Fruit fly (Drosophila melanogaster): Measurements from ENCODE around the gene CG5953.

The CG5953 gene

DNA sequence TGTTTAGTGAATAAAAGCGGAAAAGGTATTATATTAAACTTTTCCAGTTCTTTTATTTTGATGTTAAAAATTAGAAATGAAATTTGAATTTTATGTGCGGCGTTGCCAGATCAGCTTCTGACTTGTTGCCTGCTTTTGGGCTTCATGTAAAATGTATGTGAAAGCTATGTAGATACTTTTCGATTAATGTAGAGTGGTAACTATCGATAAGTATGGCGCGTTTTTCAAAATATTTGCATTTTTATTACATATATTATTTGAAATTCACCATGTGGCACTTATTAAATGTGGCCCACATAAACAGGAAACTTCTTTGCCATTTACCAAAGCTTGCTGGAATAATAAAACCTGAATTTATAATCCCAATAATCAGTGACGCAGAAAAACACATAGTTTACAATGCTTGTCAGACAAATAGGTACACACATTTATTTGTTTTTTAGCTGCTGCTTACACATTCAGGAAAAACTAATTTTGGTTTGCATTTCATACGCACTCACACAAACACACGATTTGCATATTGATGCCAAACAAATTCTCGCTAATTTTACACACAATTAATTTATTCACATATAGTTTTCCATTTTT is 24.9 kb downstream of the CG5953 start:
- TF ChIP-seq psq (optimal IDR thresholded peaks at IDR 0.05): no peak
- TF ChIP-seq insv (optimal IDR thresholded peaks at IDR 0.05): no peak

DNA sequence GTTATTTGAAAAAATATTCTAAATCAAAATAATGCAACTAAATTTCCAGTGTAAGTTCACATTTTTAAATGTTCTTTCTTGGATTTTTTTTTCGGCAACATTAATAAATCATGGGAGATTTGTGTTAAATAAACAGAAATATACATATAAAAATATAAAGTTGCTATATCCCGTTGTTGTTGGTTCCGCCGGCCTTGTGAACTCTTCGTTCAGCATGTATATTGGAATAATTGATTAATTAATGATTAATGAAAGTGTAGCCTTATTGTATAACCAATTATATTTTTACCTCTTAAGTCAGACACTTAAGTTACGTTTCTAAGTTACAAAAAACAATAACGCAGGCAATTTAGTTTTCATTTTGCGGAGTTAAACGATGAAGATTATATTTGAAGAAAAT is 25.5 kb downstream of the CG5953 start:
- no peak for TF ChIP-seq Myc (optimal IDR thresholded peaks at IDR 0.05)
- TF ChIP-seq Sin3A (optimal IDR thresholded peaks at IDR 0.05): no peak
- TF ChIP-seq h (optimal IDR thresholded peaks at IDR 0.05): no peak
- no peak for TF ChIP-seq ttk (optimal IDR thresholded peaks at IDR 0.05)
- TF ChIP-seq psq (optimal IDR thresholded peaks at IDR 0.05): no peak
- TF ChIP-seq insv (optimal IDR thresholded peaks at IDR 0.05): no peak

DNA sequence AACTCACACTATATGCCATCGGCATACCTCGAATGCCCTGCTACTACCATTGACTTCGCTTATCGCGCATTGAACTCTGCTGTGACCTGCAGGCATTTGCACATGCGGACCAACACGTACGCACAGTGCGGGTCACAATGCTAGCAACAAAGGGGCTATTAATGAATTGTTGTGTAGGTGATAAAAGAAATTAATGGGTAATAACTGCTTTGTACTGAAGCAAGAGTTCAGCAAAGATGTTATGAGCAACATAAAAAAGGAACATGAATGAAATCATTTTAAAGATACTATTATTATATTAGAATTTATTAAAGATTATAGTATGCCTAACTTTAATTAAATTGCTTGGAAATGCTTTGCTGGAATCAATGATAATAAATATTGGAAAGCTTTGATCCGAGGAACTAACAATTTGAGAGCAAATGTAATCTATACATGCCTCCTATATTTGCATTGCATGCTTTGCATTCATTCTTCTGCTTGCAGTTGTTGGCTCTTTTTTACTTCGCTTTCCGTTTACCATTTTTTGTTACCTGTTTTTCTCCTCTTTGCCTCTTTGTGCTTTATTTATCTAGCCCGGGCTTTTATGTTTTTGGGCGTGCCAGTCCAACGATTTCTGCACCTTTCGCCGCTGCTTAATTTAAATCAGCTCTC is 29.7 kb downstream of the CG5953 start:
- TF ChIP-seq psq (optimal IDR thresholded peaks at IDR 0.05) (no peak), ttk (optimal IDR thresholded peaks at IDR 0.05) (no peak), Myc (optimal IDR thresholded peaks at IDR 0.05) (no peak), h (optimal IDR thresholded peaks at IDR 0.05) (no peak)

DNA sequence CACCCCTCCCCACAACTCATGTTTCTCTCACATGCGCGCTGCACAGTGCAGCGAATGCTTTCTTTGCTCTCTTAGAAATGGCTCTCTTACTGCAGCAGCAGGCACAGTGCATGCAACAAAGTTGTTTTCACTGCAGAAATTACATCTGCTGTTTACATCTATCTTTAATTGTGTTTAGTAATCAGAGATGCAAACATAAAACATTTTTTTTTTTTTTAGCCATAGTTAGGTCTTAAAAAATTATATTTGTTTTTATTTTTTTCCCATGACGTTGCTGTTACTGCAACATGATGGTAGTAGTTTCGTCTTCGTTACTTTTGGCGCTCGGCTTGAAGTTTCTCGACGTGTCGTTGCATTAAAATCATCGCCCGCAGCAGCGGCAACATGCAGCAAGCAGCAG is 31.3 kb downstream of the CG5953 start:
- no peak for TF ChIP-seq Sin3A (optimal IDR thresholded peaks at IDR 0.05)
- TF ChIP-seq insv (optimal IDR thresholded peaks at IDR 0.05): no peak
- no peak for TF ChIP-seq psq (optimal IDR thresholded peaks at IDR 0.05)
- no peak for TF ChIP-seq Myc (optimal IDR thresholded peaks at IDR 0.05)
- TF ChIP-seq ttk (optimal IDR thresholded peaks at IDR 0.05): no peak
- TF ChIP-seq h (optimal IDR thresholded peaks at IDR 0.05): no peak

DNA sequence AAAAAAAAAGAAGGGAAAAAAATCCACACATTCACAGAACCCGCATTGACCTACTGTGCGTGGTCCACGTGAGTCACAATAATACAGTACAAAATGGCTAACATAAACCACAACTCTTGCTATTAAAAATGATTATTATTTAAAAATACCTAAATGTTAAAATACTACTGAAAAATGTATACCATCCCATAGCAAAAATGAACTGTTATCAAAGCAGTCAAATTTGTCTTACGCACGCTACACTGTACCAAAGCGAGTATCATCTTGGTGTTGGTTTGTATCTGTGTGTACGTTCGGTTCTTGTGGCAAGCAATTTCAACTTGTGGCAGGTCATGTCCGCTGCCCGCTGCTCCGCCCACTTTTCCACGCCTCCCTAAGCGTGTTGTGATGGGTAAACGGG is 32.2 kb downstream of the CG5953 start:
- TF ChIP-seq Myc (optimal IDR thresholded peaks at IDR 0.05) (no peak), psq (optimal IDR thresholded peaks at IDR 0.05) (no peak), h (optimal IDR thresholded peaks at IDR 0.05) (no peak), ttk (optimal IDR thresholded peaks at IDR 0.05) (no peak), Sin3A (optimal IDR thresholded peaks at IDR 0.05) (no peak), insv (optimal IDR thresholded peaks at IDR 0.05) (no peak)

DNA sequence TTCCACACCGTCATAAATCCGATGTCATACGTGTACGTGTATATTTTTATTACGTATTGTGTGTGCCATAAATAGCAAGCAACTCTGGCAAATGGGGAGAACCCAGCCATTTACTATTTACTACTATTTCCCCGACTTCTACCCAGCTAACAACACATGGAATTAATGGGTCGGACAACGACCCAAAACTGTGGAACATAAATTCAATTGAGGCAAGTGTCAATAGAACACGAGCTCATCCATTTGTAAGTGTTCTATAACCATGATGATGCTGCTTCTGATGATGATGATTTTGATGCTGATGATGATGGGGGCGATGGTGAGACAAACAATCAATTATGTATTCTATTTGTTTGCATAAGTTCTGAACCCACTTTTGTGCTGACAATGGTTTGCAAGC is 33.1 kb downstream of the CG5953 start:
- TF ChIP-seq psq (optimal IDR thresholded peaks at IDR 0.05) (no peak), ttk (optimal IDR thresholded peaks at IDR 0.05) (no peak), Myc (optimal IDR thresholded peaks at IDR 0.05) (no peak), Sin3A (optimal IDR thresholded peaks at IDR 0.05) (no peak), insv (optimal IDR thresholded peaks at IDR 0.05) (no peak), h (optimal IDR thresholded peaks at IDR 0.05) (no peak)

DNA sequence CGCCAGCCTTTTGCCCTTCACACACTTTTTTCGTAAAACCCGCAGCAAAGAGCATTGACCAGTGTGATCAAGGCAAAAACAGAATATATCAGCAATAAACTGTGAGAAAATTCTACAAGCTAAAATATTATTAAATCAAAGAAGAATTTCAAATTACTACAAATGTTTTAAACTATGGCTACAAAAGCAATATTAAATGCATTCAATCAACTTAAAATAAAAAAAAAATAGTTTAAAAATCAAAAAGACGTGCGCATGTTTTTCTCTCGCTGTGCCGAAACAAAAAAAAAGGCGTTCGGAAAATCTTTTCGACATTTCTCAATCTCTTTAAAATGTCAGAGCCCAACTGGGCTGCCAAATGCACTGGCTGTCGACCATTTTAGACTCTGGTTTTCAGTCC is 34.6 kb downstream of the CG5953 start:
- TF ChIP-seq insv (optimal IDR thresholded peaks at IDR 0.05): no peak
- TF ChIP-seq Myc (optimal IDR thresholded peaks at IDR 0.05): no peak
- no peak for TF ChIP-seq ttk (optimal IDR thresholded peaks at IDR 0.05)

DNA sequence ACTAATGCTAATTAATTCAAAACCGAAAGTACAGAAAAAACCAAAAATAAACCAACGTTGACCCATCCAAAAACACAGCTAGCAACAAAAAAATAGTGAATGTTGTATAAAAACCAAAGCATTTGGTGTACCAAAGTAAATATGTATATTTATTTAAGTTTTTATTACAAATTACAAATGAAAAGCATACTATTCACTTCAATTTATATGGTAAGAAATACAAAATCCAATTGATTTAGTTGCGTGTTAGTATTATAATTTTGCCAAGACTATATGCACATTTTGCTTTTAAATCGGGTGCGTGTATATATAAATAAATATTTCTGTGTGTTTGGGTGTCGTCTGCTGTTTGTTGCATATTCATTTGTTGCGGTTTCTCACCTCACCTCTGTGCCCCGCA is 35.5 kb downstream of the CG5953 start:
- TF ChIP-seq h (optimal IDR thresholded peaks at IDR 0.05) (no peak), psq (optimal IDR thresholded peaks at IDR 0.05) (no peak), Sin3A (optimal IDR thresholded peaks at IDR 0.05) (no peak)

DNA sequence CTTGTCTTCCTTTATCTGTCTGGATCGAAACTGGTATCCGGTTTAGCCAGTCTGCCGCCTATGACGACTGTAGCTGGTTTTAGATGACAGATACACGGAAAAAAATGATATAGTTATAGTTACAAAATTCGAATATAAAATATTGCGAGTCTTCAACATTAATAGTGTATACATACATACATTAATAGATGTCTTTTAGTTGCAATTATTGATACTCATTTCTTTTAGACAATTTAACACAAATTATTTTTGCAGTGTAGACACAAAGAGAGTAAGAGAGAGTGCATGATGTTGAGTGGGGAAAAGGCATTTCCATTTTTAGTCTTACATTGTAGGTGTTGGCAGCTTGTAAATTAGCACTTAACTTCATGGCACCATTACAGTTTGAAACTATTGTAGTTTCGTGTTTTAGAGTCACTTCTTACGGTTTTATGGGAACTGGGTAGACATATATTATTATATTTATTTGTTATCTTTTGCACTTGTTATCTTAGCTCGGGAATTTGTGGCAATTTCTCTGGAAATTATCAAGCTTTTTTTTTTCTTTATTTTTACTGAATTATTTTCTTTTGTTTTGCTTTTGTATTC is 37.4 kb downstream of the CG5953 start:
- TF ChIP-seq Sin3A (optimal IDR thresholded peaks at IDR 0.05): no peak
- TF ChIP-seq psq (optimal IDR thresholded peaks at IDR 0.05): no peak
- no peak for TF ChIP-seq ttk (optimal IDR thresholded peaks at IDR 0.05)
- no peak for TF ChIP-seq Myc (optimal IDR thresholded peaks at IDR 0.05)
- TF ChIP-seq h (optimal IDR thresholded peaks at IDR 0.05): no peak
- no peak for TF ChIP-seq insv (optimal IDR thresholded peaks at IDR 0.05)

DNA sequence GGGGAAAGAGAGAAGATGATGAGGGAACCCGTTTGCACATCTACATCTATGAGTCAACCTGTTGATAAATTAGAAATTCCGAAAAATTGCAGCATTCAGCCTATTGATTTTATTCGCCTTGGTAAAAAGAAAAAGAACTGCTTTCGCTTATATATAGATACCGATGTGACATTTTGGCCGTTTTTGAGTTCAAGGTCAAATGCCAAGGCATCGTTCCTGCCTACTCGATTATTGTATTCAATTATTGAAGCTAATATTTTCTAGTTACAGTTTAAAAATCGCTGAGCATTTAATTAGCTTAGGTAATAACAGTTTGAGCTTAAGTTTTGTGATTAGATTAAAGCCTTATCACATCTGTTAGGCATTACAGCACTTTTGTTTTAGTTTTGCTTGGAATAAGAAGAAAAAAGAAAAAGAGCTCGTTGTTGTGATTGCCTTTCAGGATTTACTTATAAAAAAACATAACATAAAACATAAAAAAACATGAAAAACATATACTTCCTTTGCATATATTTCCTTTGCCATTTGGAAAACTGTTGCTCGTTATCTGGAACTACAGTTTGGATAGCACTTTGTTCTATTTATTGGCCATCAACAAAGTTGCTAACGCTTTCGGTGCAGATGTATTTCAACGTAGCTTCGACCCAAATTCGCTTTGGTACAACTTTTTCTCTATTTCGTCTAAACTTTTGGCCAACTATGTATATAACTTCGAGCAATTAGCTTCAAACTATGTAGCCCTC is 38.5 kb downstream of the CG5953 start:
- TF ChIP-seq Myc (optimal IDR thresholded peaks at IDR 0.05) (no peak), psq (optimal IDR thresholded peaks at IDR 0.05) (no peak), h (optimal IDR thresholded peaks at IDR 0.05) (no peak), Sin3A (optimal IDR thresholded peaks at IDR 0.05) (no peak), insv (optimal IDR thresholded peaks at IDR 0.05) (no peak), ttk (optimal IDR thresholded peaks at IDR 0.05) (no peak)

DNA sequence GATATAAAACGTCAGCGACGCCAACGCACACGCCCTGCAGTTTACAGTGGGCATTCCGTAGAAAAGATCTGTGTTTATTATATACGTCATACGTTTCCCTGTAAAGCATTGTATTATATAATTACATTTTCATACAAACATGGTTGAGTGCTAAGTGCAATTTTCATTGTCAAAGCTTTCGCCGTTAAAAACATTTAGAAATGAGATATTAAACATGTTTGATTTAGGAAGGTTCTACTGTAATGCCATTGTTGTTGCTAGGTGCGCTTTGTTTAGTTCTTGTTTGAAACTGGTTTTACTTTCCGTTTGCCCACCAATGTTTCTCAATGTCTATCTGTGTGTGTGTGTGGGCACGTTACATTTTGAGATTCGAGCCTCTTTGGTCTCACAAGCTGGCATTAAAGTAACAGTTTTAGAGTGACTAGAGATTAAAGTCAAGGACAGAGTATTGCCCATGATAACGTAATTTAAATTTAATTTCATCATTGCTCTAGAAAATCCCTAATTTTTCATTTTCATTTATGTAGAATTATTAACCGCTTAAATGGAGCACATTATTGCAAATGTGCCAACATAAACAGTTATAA is 40.0 kb downstream of the CG5953 start:
- TF ChIP-seq Sin3A (optimal IDR thresholded peaks at IDR 0.05): no peak
- TF ChIP-seq ttk (optimal IDR thresholded peaks at IDR 0.05): no peak
- TF ChIP-seq psq (optimal IDR thresholded peaks at IDR 0.05): no peak
- no peak for TF ChIP-seq h (optimal IDR thresholded peaks at IDR 0.05)
- no peak for TF ChIP-seq insv (optimal IDR thresholded peaks at IDR 0.05)
- no peak for TF ChIP-seq Myc (optimal IDR thresholded peaks at IDR 0.05)

Data from Kc167 (cell line).